Worm (Caenorhabditis elegans): ENCODE results near the gene klp-19.

klp-19 gene

ce11 chrIII:13322578-13322977 lies 15.5 kb upstream of the klp-19 start, which contains the start of gene F53A2.11:
TSS of gene F53A2.11 (minus strand) at chrIII:13322678.
- TF ChIP-seq F49E8.2 (tag; optimal IDR thresholded peaks at IDR 0.05; ENCODE audit: insufficient read depth): no peak
- TF ChIP-seq egrh-3 (GFP tag; IDR thresholded peaks at IDR 0.05): no peak
- TF ChIP-seq egl-18 (GFP tag; IDR thresholded peaks at IDR 0.05): no peak
- TF ChIP-seq unc-130 (GFP tag; optimal IDR thresholded peaks at IDR 0.05): no peak
- no peak for TF ChIP-seq B0261.1 (tag; optimal IDR thresholded peaks at IDR 0.05)
- no peak for TF ChIP-seq akir-1 (GFP tag; optimal IDR thresholded peaks at IDR 0.05)
- TF ChIP-seq dox-1 (GFP tag; IDR thresholded peaks at IDR 0.05): no peak
- no peak for TF ChIP-seq lin-35 (GFP tag; optimal IDR thresholded peaks at IDR 0.05)
- TF ChIP-seq sdz-38 (tag; optimal IDR thresholded peaks at IDR 0.05): no peak
- TF ChIP-seq madf-6 (GFP tag; IDR thresholded peaks at IDR 0.05): no peak
- no peak for TF ChIP-seq nhr-27 (tag; optimal IDR thresholded peaks at IDR 0.05)
- no peak for TF ChIP-seq mxl-1 (tag; optimal IDR thresholded peaks at IDR 0.05)
- TF ChIP-seq D2030.7 (GFP tag; IDR thresholded peaks at IDR 0.05): no peak
- TF ChIP-seq zfh-2 (GFP tag; conservative IDR thresholded peaks at IDR 0.05): no peak
- no peak for TF ChIP-seq snpc-3.4 (tag; optimal IDR thresholded peaks at IDR 0.05)

ce11 chrIII:13317383-13317911 lies 10.4 kb upstream of the klp-19 start:
- TF ChIP-seq dpff-1 (tag; optimal IDR thresholded peaks at IDR 0.05) (no peak), repo-1 (tag; optimal IDR thresholded peaks at IDR 0.05) (no peak), nfya-1 (tag; optimal IDR thresholded peaks at IDR 0.05; ENCODE audit: borderline replicate concordance, insufficient read depth) (no peak), dpl-1 (GFP tag; optimal IDR thresholded peaks at IDR 0.05) (no peak), B0019.2 (GFP tag; conservative IDR thresholded peaks at IDR 0.05) (no peak), pbrm-1 (GFP tag; IDR thresholded peaks at IDR 0.05) (no peak), ztf-25 (GFP tag; IDR thresholded peaks at IDR 0.05) (no peak), unc-62 (GFP tag; optimal IDR thresholded peaks at IDR 0.05) (no peak), tlf-1 (GFP tag; optimal IDR thresholded peaks at IDR 0.05) (no peak), ekl-4 (GFP tag; IDR thresholded peaks at IDR 0.05) (no peak), K11D2.4 (GFP tag; IDR thresholded peaks at IDR 0.05) (no peak), ceh-100 (GFP tag; IDR thresholded peaks at IDR 0.05) (no peak), Y95B8A.8 (GFP tag; IDR thresholded peaks at IDR 0.05) (no peak), F55B11.4 (tag; optimal IDR thresholded peaks at IDR 0.05; ENCODE audit: borderline replicate concordance, insufficient read depth) (no peak), ztf-22 (GFP tag; optimal IDR thresholded peaks at IDR 0.05) (no peak), F52B5.7 (tag; optimal IDR thresholded peaks at IDR 0.05) (no peak), atf-7 (tag; optimal IDR thresholded peaks at IDR 0.05) (no peak)

ce11 chrIII:13316935-13317334 lies 9.9 kb upstream of the klp-19 start:
- no peak for TF ChIP-seq Y53G8AR.9 (GFP tag; conservative IDR thresholded peaks at IDR 0.05)
- no peak for TF ChIP-seq F22D6.2 (tag; optimal IDR thresholded peaks at IDR 0.05)
- no peak for TF ChIP-seq mxl-1 (tag; optimal IDR thresholded peaks at IDR 0.05)
- TF ChIP-seq ztf-28 (GFP tag; IDR thresholded peaks at IDR 0.05): no peak
- no peak for TF ChIP-seq akir-1 (GFP tag; optimal IDR thresholded peaks at IDR 0.05)
- no peak for TF ChIP-seq mcd-1 (GFP tag; IDR thresholded peaks at IDR 0.05)
- no peak for TF ChIP-seq die-1 (tag; optimal IDR thresholded peaks at IDR 0.05)
- TF ChIP-seq somi-1 (GFP tag; optimal IDR thresholded peaks at IDR 0.05): no peak
- no peak for TF ChIP-seq hsf-1 (GFP tag; IDR thresholded peaks at IDR 0.05)
- TF ChIP-seq mes-4 (tag; optimal IDR thresholded peaks at IDR 0.05): no peak
- TF ChIP-seq madf-6 (GFP tag; IDR thresholded peaks at IDR 0.05): no peak
- no peak for TF ChIP-seq zfh-2 (GFP tag; conservative IDR thresholded peaks at IDR 0.05)
- no peak for TF ChIP-seq lsl-1 (GFP tag; optimal IDR thresholded peaks at IDR 0.05)
- no peak for TF ChIP-seq D2030.7 (GFP tag; IDR thresholded peaks at IDR 0.05)
- TF ChIP-seq aptf-3 (GFP tag; IDR thresholded peaks at IDR 0.05): no peak
- TF ChIP-seq lin-40 (tag; optimal IDR thresholded peaks at IDR 0.05): no peak
- TF ChIP-seq hmg-20 (GFP tag; IDR thresholded peaks at IDR 0.05): no peak
- no peak for TF ChIP-seq nfya-1 (tag; optimal IDR thresholded peaks at IDR 0.05; ENCODE audit: borderline replicate concordance, insufficient read depth)

Data from whole organism, young adult.